Fruit fly (Drosophila melanogaster) whole organism, embryonic: ENCODE data around the gene CG5235.

Experiments used
- Asciz ChIP-seq: fragments of 200-800 bp; sonication (Bioruptor generic); optimal IDR thresholded peaks from 2 replicates; lab custom pipeline; 2017; ENCODE audit warnings: missing biosample characterization, mild to moderate bottlenecking, missing genetic modification characterization, missing genetic modification reagents
- Blimp-1 ChIP-seq: fragments of 200-800 bp; sonication (Bioruptor generic); optimal IDR thresholded peaks from 3 replicates; lab custom pipeline; 2018; ENCODE audit warnings: missing biosample characterization, missing genetic modification characterization, mild to moderate bottlenecking, moderate library complexity, missing genetic modification reagents
- CG10654 ChIP-seq: fragments of 200-800 bp; sonication (Bioruptor generic); optimal IDR thresholded peaks from 2 replicates; lab custom pipeline; 2016; ENCODE audit warnings: missing biosample characterization, missing genetic modification characterization
- CG11247 ChIP-seq: fragments of 200-800 bp; sonication (Bioruptor generic); IDR thresholded peaks from 2 replicates; pipeline ENCODE4 v1.3.6; 2022; ENCODE audit warnings: missing biosample characterization, missing genetic modification characterization
- CG11504 ChIP-seq: fragments of 200-800 bp; sonication (Bioruptor generic); optimal IDR thresholded peaks from 3 replicates; lab custom pipeline; 2019; ENCODE audit warnings: missing biosample characterization, mild to moderate bottlenecking, missing genetic modification characterization, moderate library complexity
- CG12769 ChIP-seq: fragments of 200-800 bp; sonication (Bioruptor generic); optimal IDR thresholded peaks from 2 replicates; lab custom pipeline; 2019; ENCODE audit warnings: missing biosample characterization, mild to moderate bottlenecking, missing genetic modification characterization, moderate library complexity
- CG13296 ChIP-seq: fragments of 200-800 bp; sonication (Bioruptor generic); optimal IDR thresholded peaks from 3 replicates; lab custom pipeline; 2018; ENCODE audit warnings: missing biosample characterization, mild to moderate bottlenecking, missing genetic modification characterization
- CG15073 ChIP-seq: fragments of 200-800 bp; sonication (Bioruptor generic); optimal IDR thresholded peaks from 2 replicates; lab custom pipeline; 2016; ENCODE audit warnings: missing biosample characterization, missing genetic modification characterization
- CG15601 ChIP-seq: fragments of 200-800 bp; sonication (Bioruptor generic); optimal IDR thresholded peaks from 3 replicates; lab custom pipeline; 2019; ENCODE audit warnings: missing biosample characterization, mild to moderate bottlenecking, missing genetic modification characterization, moderate library complexity
- CG2678 ChIP-seq: fragments of 200-800 bp; sonication (Bioruptor generic); optimal IDR thresholded peaks from 3 replicates; lab custom pipeline; 2019; ENCODE audit warnings: missing biosample characterization, mild to moderate bottlenecking, missing genetic modification characterization, moderate library complexity
- CG34422 ChIP-seq: fragments of 200-800 bp; sonication (Bioruptor generic); IDR thresholded peaks from 3 replicates; pipeline ENCODE4 v1.3.6; 2022; ENCODE audit warnings: missing biosample characterization, missing genetic modification characterization
- CG43689 ChIP-seq: fragments of 200-800 bp; sonication (Bioruptor generic); IDR thresholded peaks from 2 replicates; pipeline ENCODE4 v1.3.6; 2022; ENCODE audit warnings: missing biosample characterization, missing genetic modification characterization
- CG4617 ChIP-seq: fragments of 200-800 bp; sonication (Bioruptor generic); optimal IDR thresholded peaks from 3 replicates; lab custom pipeline; 2016; ENCODE audit warnings: missing biosample characterization, missing genetic modification characterization, borderline replicate concordance
- CG4730 ChIP-seq: fragments of 200-800 bp; sonication (Bioruptor generic); IDR thresholded peaks from 2 replicates; pipeline ENCODE4 v1.3.6; 2022; ENCODE audit warnings: missing biosample characterization, missing genetic modification characterization
- CG7372 ChIP-seq: fragments of 200-800 bp; sonication (Bioruptor generic); IDR thresholded peaks from 2 replicates; pipeline ENCODE4 v1.3.6; 2022; ENCODE audit warnings: missing biosample characterization, missing genetic modification characterization
- CG7556 ChIP-seq: fragments of 200-800 bp; sonication (Bioruptor generic); optimal IDR thresholded peaks from 2 replicates; lab custom pipeline; 2017; ENCODE audit warnings: missing biosample characterization, mild to moderate bottlenecking, missing genetic modification characterization
- CG8290 ChIP-seq, 3 experiments: fragments of 200-800 bp; sonication (Bioruptor generic); optimal IDR thresholded peaks; 2 replicates each; lab custom pipeline; 2016 to 2019; ENCODE audit warnings: missing biosample characterization in 3 of 3, missing genetic modification characterization in 3 of 3, mild to moderate bottlenecking in 2 of 3, moderate library complexity in 1 of 3
- CG8478 ChIP-seq: fragments of >200 bp; optimal IDR thresholded peaks from 2 replicates; lab custom pipeline; 2018
- CG9797 ChIP-seq: fragments of 200-800 bp; sonication (Bioruptor generic); optimal IDR thresholded peaks from 3 replicates; lab custom pipeline; 2018; ENCODE audit warnings: missing biosample characterization, mild to moderate bottlenecking, missing genetic modification characterization
- CrebB ChIP-seq: fragments of 200-800 bp; sonication (Bioruptor generic); optimal IDR thresholded peaks from 3 replicates; lab custom pipeline; 2018; ENCODE audit warnings: missing biosample characterization, mild to moderate bottlenecking, missing genetic modification characterization
- D ChIP-seq, 2 experiments: fragments of 200-800 bp in 1 of 2; fragments of >200 bp in 1 of 2; sonication (Bioruptor generic) in 1 of 2; optimal IDR thresholded peaks; 2 replicates in 1 of 2; 3 replicates in 1 of 2; lab custom pipeline; 2017; ENCODE audit warnings: mild to moderate bottlenecking in 1 of 2, missing biosample characterization in 1 of 2, missing genetic modification characterization in 1 of 2, missing genetic modification reagents in 1 of 2
- Doc3 ChIP-seq: fragments of 200-800 bp; sonication (Bioruptor generic); IDR thresholded peaks from 3 replicates; pipeline ENCODE4 v1.3.6; 2022; ENCODE audit warnings: missing biosample characterization, missing genetic modification characterization; ENCODE audit not compliant: partially characterized antibody
- Ets97D ChIP-seq: fragments of 200-800 bp; sonication (Bioruptor generic); optimal IDR thresholded peaks from 3 replicates; lab custom pipeline; 2016; ENCODE audit warnings: missing biosample characterization, missing genetic modification characterization
- GATAe ChIP-seq: fragments of 200-800 bp; sonication (Bioruptor generic); conservative IDR thresholded peaks from 2 replicates; pipeline ENCODE4 v1.3.6; 2022; ENCODE audit warnings: missing biosample characterization, missing genetic modification characterization
- Hsf ChIP-seq: fragments of 200-800 bp; sonication (Bioruptor generic); optimal IDR thresholded peaks from 3 replicates; lab custom pipeline; 2016; ENCODE audit warnings: missing biosample characterization, missing genetic modification characterization
- Lpt ChIP-seq: fragments of >200 bp; optimal IDR thresholded peaks from 2 replicates; lab custom pipeline; 2018; ENCODE audit warnings: missing biosample characterization, missing genetic modification characterization
- Max ChIP-seq: fragments of 200-800 bp; sonication (Bioruptor generic); optimal IDR thresholded peaks from 2 replicates; lab custom pipeline; 2016; ENCODE audit warnings: missing biosample characterization, mild to moderate bottlenecking, missing genetic modification characterization
- NC2β ChIP-seq: fragments of 200-800 bp; sonication (Bioruptor generic); optimal IDR thresholded peaks from 2 replicates; lab custom pipeline; 2016; ENCODE audit warnings: missing biosample characterization, missing genetic modification characterization
- Spps ChIP-seq: fragments of 200-800 bp; sonication (Bioruptor generic); optimal IDR thresholded peaks from 2 replicates; lab custom pipeline; 2018; ENCODE audit warnings: missing biosample characterization, mild to moderate bottlenecking, missing genetic modification characterization
- abd-A ChIP-seq: fragments of 200-800 bp; sonication (Bioruptor generic); optimal IDR thresholded peaks from 3 replicates; lab custom pipeline; 2019; ENCODE audit warnings: missing biosample characterization, mild to moderate bottlenecking, missing genetic modification characterization, moderate library complexity
- ac ChIP-seq: fragments of 200-800 bp; sonication (Bioruptor generic); optimal IDR thresholded peaks from 3 replicates; lab custom pipeline; 2017; ENCODE audit warnings: missing biosample characterization, mild to moderate bottlenecking, missing genetic modification characterization
- cg ChIP-seq: fragments of 200-800 bp; sonication (Bioruptor generic); optimal IDR thresholded peaks from 3 replicates; lab custom pipeline; 2019; ENCODE audit warnings: missing biosample characterization, mild to moderate bottlenecking, missing genetic modification characterization, moderate library complexity
- crol ChIP-seq: fragments of 200-800 bp; sonication (Bioruptor generic); IDR thresholded peaks from 2 replicates; pipeline ENCODE4 v1.3.6; 2022; ENCODE audit warnings: missing biosample characterization, missing genetic modification characterization
- da ChIP-seq: fragments of 200-800 bp; sonication (Bioruptor generic); optimal IDR thresholded peaks from 2 replicates; lab custom pipeline; 2016; ENCODE audit warnings: missing biosample characterization, missing genetic modification characterization
- danr ChIP-seq: fragments of 200-800 bp; sonication (Bioruptor generic); IDR thresholded peaks from 2 replicates; pipeline ENCODE4 v1.3.6; 2022; ENCODE audit warnings: missing biosample characterization, missing genetic modification characterization
- ftz-f1 ChIP-seq: fragments of 200-800 bp; sonication (Bioruptor generic); optimal IDR thresholded peaks from 2 replicates; lab custom pipeline; 2016; ENCODE audit warnings: missing biosample characterization, missing genetic modification characterization
- fu2 ChIP-seq: fragments of 200-800 bp; sonication (Bioruptor generic); optimal IDR thresholded peaks from 2 replicates; lab custom pipeline; 2016; ENCODE audit warnings: missing biosample characterization, missing genetic modification characterization
- gsb ChIP-seq: fragments of 200-800 bp; sonication (Bioruptor generic); IDR thresholded peaks from 2 replicates; pipeline ENCODE4 v1.3.6; 2022; ENCODE audit warnings: missing biosample characterization, missing genetic modification characterization
- jigr1 ChIP-seq: fragments of 200-800 bp; sonication (Bioruptor generic); IDR thresholded peaks from 3 replicates; pipeline ENCODE4 v1.3.6; 2022; ENCODE audit warnings: missing biosample characterization, missing genetic modification characterization
- ken ChIP-seq: fragments of 200-800 bp; sonication (Bioruptor generic); IDR thresholded peaks from 3 replicates; pipeline ENCODE4 v1.3.6; 2022; ENCODE audit warnings: missing biosample characterization, missing genetic modification characterization
- lov ChIP-seq, 2 experiments: fragments of 200-800 bp in 1 of 2; fragments of >200 bp in 1 of 2; sonication (Bioruptor generic) in 1 of 2; IDR thresholded peaks in 1 of 2; optimal IDR thresholded peaks in 1 of 2; 2 replicates in 1 of 2; 3 replicates in 1 of 2; pipeline versions ENCODE4 v1.3.6 to Lab custom; 2017 to 2022; ENCODE audit warnings: missing biosample characterization in 1 of 2, missing genetic modification characterization in 1 of 2
- luna ChIP-seq: fragments of 200-800 bp; sonication (Bioruptor generic); optimal IDR thresholded peaks from 2 replicates; lab custom pipeline; 2016; ENCODE audit warnings: missing biosample characterization, missing genetic modification characterization
- mirr ChIP-seq: fragments of 200-800 bp; sonication (Bioruptor generic); optimal IDR thresholded peaks from 3 replicates; lab custom pipeline; 2018; ENCODE audit warnings: missing biosample characterization, mild to moderate bottlenecking, missing genetic modification characterization
- org-1 ChIP-seq: fragments of 200-800 bp; sonication (Bioruptor generic); optimal IDR thresholded peaks from 2 replicates; lab custom pipeline; 2017; ENCODE audit warnings: missing biosample characterization, missing genetic modification characterization
- ranshi ChIP-seq: fragments of 200-800 bp; sonication (Bioruptor generic); IDR thresholded peaks from 2 replicates; pipeline ENCODE4 v1.3.6; 2022; ENCODE audit warnings: missing biosample characterization, missing genetic modification characterization
- ro ChIP-seq: fragments of 200-800 bp; sonication (Bioruptor generic); IDR thresholded peaks from 2 replicates; pipeline ENCODE4 v1.3.6; 2022; ENCODE audit warnings: missing biosample characterization, missing genetic modification characterization
- unc-4 ChIP-seq: fragments of 200-800 bp; sonication (Bioruptor generic); IDR thresholded peaks from 2 replicates; pipeline ENCODE4 v1.3.6; 2022; ENCODE audit warnings: missing biosample characterization, missing genetic modification characterization; ENCODE audit not compliant: partially characterized antibody
- unpg ChIP-seq: fragments of 200-800 bp; sonication (Bioruptor generic); optimal IDR thresholded peaks from 3 replicates; lab custom pipeline; 2018; ENCODE audit warnings: missing biosample characterization, mild to moderate bottlenecking, missing genetic modification characterization, moderate library complexity

CG5235 gene

DNA sequence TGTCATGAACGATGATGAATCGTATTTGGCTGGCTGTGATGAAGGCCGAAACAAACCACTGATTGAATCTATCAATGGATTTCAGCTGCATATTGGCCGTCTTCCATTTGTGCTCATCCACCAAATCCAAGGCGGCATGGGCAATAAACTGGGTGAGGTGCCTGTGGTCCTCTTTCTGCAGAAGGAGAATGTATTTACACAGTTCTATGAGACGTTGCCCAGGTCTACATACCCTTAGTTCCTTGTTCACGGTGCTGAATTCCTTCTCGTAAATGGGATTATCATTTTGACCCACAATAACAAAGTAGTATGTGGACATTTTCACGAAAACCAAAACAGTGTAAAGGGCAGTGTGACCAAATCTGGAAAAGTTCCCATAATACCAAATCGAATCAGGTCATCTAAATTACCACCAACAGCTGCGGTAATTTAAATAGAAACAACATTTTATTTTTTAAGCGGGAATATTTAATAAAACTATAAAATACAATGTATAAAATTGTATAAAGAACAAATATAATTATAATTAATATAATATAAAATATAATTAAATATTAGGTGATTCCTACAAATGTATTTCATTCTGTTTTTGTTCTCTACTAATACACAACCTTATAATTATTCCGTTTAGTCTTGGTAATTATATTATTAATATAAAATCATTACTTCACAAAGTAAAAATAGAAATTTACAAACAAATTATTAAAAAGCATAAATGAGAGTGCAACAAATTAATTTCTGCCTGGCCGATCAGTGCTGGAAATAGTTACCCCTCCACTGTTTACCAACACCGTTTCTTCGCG is 41.3 kb upstream of the CG5235 start, which contains the start of the genes Trs20 and elg1 (continued):
- TF ChIP-seq CG7556 (GFP tag; lab: Kevin White, UChicago) (peak; percentile 66), D (optimal IDR thresholded peaks at IDR 0.05; lab: Kevin White, UChicago) (no peak), D (GFP tag; optimal IDR thresholded peaks at IDR 0.05; lab: Kevin White, UChicago) (peak; percentile 17), CG7372 (GFP tag; lab: Robert Waterston, UW) (no peak), luna (GFP tag; lab: Kevin White, UChicago) (no peak), danr (GFP tag; lab: Robert Waterston, UW) (no peak), CG13296 (peak; percentile 73), lov (optimal IDR thresholded peaks at IDR 0.05; lab: Kevin White, UChicago) (no peak), lov (GFP tag; IDR thresholded peaks at IDR 0.05; lab: Robert Waterston, UW) (no peak), unc-4 (GFP tag; lab: Robert Waterston, UW) (no peak), Hsf (GFP tag; lab: Kevin White, UChicago) (no peak), ac (GFP tag; lab: Kevin White, UChicago) (no peak), CrebB (tag; lab: Kevin White, UChicago) (no peak), Spps (tag; lab: Kevin White, UChicago) (no peak), CG15073 (GFP tag; lab: Kevin White, UChicago) (no peak), ranshi (GFP tag; lab: Robert Waterston, UW) (peak; percentile 5; the same call in 1 of the 2 replicates), CG10654 (GFP tag; lab: Kevin White, UChicago) (peak; percentile 44), CG43689 (no peak), CG8290 (GFP tag; optimal IDR thresholded peaks at IDR 0.05; lab: Kevin White, UChicago) (peak; percentile 48), CG8290 (tag; optimal IDR thresholded peaks at IDR 0.05; lab: Kevin White, UChicago) (peak; percentile 44 to 69), Doc3 (GFP tag; lab: Robert Waterston, UW) (no peak), CG11247 (no peak), CG12769 (tag; lab: Kevin White, UChicago) (no peak), cg (no peak), abd-A (tag; lab: Kevin White, UChicago) (no peak), gsb (GFP tag; lab: Robert Waterston, UW) (no peak), da (no peak), crol (GFP tag; lab: Robert Waterston, UW) (no peak), mirr (GFP tag; lab: Kevin White, UChicago) (no peak), CG4730 (GFP tag; lab: Robert Waterston, UW) (no peak), CG15601 (tag; lab: Kevin White, UChicago) (peak; percentile 67), CG9797 (GFP tag; lab: Kevin White, UChicago) (peak; percentile 51), jigr1 (GFP tag; lab: Robert Waterston, UW) (no peak), Lpt (no peak), CG2678 (tag; lab: Kevin White, UChicago) (peak; percentile 78), GATAe (no peak), CG11504 (tag; lab: Kevin White, UChicago) (no peak), Blimp-1 (GFP tag; lab: Kevin White, UChicago) (no peak), ftz-f1 (GFP tag; lab: Kevin White, UChicago) (no peak), CG8478 (no peak), ro (GFP tag; lab: Robert Waterston, UW) (no peak), ken (GFP tag; lab: Robert Waterston, UW) (no peak), Asciz (no peak), unpg (GFP tag; lab: Kevin White, UChicago) (peak; percentile 30), CG34422 (GFP tag; lab: Robert Waterston, UW) (peak; percentile 58; the same call in 2 of the 3 replicates), fu2 (GFP tag; lab: Kevin White, UChicago) (no peak), NC2β (GFP tag; lab: Kevin White, UChicago) (no peak), org-1 (GFP tag; lab: Kevin White, UChicago) (no peak), CG4617 (GFP tag; lab: Kevin White, UChicago) (no peak), Max (no peak), Ets97D (GFP tag; lab: Kevin White, UChicago) (peak; percentile 16)
